Worm (Caenorhabditis elegans): ENCODE measurements around the gene R05D3.3.

DNA sequence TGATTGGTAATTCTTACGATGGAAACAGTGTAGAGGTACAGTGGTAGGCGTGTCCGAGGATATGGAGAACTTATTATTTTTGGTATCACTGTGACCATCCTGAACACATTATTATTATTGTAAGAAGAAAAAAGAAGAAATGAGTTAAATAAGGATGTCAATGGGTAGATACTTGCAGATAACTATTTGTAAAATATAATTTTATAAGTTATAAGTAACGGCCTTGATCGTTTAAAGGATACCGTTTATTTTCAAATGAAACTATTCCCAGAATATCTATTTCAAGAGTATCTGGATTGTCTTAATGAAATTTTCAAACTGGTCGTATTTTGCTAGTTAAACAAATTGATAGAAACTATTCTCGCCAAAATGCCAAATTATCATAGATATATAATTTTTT lies 43.6 kb upstream of the R05D3.3 start, which contains the start of gene F10E9.10:
- TF ChIP-seq unc-62 (GFP tag; optimal IDR thresholded peaks at IDR 0.05) (no peak), aly-2 (tag; optimal IDR thresholded peaks at IDR 0.05) (no peak), fos-1 (tag; optimal IDR thresholded peaks at IDR 0.05) (no peak), nhr-11 (tag; optimal IDR thresholded peaks at IDR 0.05) (no peak), elt-3 (tag; optimal IDR thresholded peaks at IDR 0.05) (no peak), pqm-1 (tag; optimal IDR thresholded peaks at IDR 0.05) (no peak), R02D3.7 (tag; optimal IDR thresholded peaks at IDR 0.05) (no peak), elt-1 (tag; optimal IDR thresholded peaks at IDR 0.05) (no peak), nfya-1 (tag; optimal IDR thresholded peaks at IDR 0.05; ENCODE audit: insufficient read depth) (no peak), nhr-28 (tag; optimal IDR thresholded peaks at IDR 0.05) (no peak)
